Fruit fly (Drosophila melanogaster) whole organism, embryonic: ENCODE results near the gene CG33969.

Experiments used
- Atf6 ChIP-seq: fragments of 200-800 bp; sonication (Bioruptor generic); IDR thresholded peaks from 2 replicates; pipeline ENCODE4 v1.3.6; 2022; ENCODE audit warnings: missing biosample characterization, missing genetic modification characterization
- BtbVII ChIP-seq: fragments of 200-800 bp; sonication (Bioruptor generic); optimal IDR thresholded peaks from 3 replicates; lab custom pipeline; 2017; ENCODE audit warnings: missing biosample characterization, mild to moderate bottlenecking, missing genetic modification characterization
- CG10462 ChIP-seq: fragments of 200-800 bp; sonication (Bioruptor generic); optimal IDR thresholded peaks from 2 replicates; lab custom pipeline; 2016; ENCODE audit warnings: missing biosample characterization, missing genetic modification characterization
- CG10654 ChIP-seq: fragments of 200-800 bp; sonication (Bioruptor generic); optimal IDR thresholded peaks from 2 replicates; lab custom pipeline; 2016; ENCODE audit warnings: missing biosample characterization, missing genetic modification characterization
- CG10979 ChIP-seq: fragments of 200-800 bp; sonication (Bioruptor generic); optimal IDR thresholded peaks from 2 replicates; lab custom pipeline; 2018; ENCODE audit warnings: missing biosample characterization, mild to moderate bottlenecking, missing genetic modification characterization, moderate library complexity
- CG11504 ChIP-seq: fragments of 200-800 bp; sonication (Bioruptor generic); optimal IDR thresholded peaks from 3 replicates; lab custom pipeline; 2019; ENCODE audit warnings: missing biosample characterization, mild to moderate bottlenecking, missing genetic modification characterization, moderate library complexity
- CG13123 ChIP-seq: fragments of 200-800 bp; sonication (Bioruptor generic); optimal IDR thresholded peaks from 2 replicates; lab custom pipeline; 2016; ENCODE audit warnings: missing biosample characterization, missing genetic modification characterization
- CG16813 ChIP-seq: fragments of 200-800 bp; sonication (Bioruptor generic); IDR thresholded peaks from 3 replicates; pipeline ENCODE4 v1.3.6; 2022; ENCODE audit warnings: missing biosample characterization, missing genetic modification characterization; ENCODE audit not compliant: partially characterized antibody
- CG16815 ChIP-seq: fragments of 200-800 bp; sonication (Bioruptor generic); optimal IDR thresholded peaks from 3 replicates; lab custom pipeline; 2017; ENCODE audit warnings: missing biosample characterization, mild to moderate bottlenecking, missing genetic modification characterization
- CG18476 ChIP-seq: fragments of 200-800 bp; sonication (Bioruptor generic); optimal IDR thresholded peaks from 2 replicates; lab custom pipeline; 2016; ENCODE audit warnings: missing biosample characterization, mild to moderate bottlenecking, missing genetic modification characterization
- CG2678 ChIP-seq: fragments of 200-800 bp; sonication (Bioruptor generic); optimal IDR thresholded peaks from 3 replicates; lab custom pipeline; 2019; ENCODE audit warnings: missing biosample characterization, mild to moderate bottlenecking, missing genetic modification characterization, moderate library complexity
- CG31388 ChIP-seq: fragments of 200-800 bp; sonication (Bioruptor generic); optimal IDR thresholded peaks from 2 replicates; lab custom pipeline; 2016; ENCODE audit warnings: missing biosample characterization, missing genetic modification characterization
- CG34422 ChIP-seq: fragments of 200-800 bp; sonication (Bioruptor generic); IDR thresholded peaks from 3 replicates; pipeline ENCODE4 v1.3.6; 2022; ENCODE audit warnings: missing biosample characterization, missing genetic modification characterization
- CG4360 ChIP-seq: fragments of 200-800 bp; sonication (Bioruptor generic); IDR thresholded peaks from 2 replicates; pipeline ENCODE4 v1.3.6; 2022; ENCODE audit warnings: missing biosample characterization, missing genetic modification characterization
- CG4617 ChIP-seq: fragments of 200-800 bp; sonication (Bioruptor generic); optimal IDR thresholded peaks from 3 replicates; lab custom pipeline; 2016; ENCODE audit warnings: missing biosample characterization, missing genetic modification characterization, borderline replicate concordance
- CG4730 ChIP-seq: fragments of 200-800 bp; sonication (Bioruptor generic); IDR thresholded peaks from 2 replicates; pipeline ENCODE4 v1.3.6; 2022; ENCODE audit warnings: missing biosample characterization, missing genetic modification characterization
- CG6813 ChIP-seq: fragments of 200-800 bp; sonication (Bioruptor generic); optimal IDR thresholded peaks from 2 replicates; lab custom pipeline; 2017; ENCODE audit warnings: missing biosample characterization, missing genetic modification characterization, mild to moderate bottlenecking, moderate library complexity, missing genetic modification reagents
- CG7357 ChIP-seq: fragments of 200-800 bp; sonication (Bioruptor generic); IDR thresholded peaks from 3 replicates; pipeline ENCODE4 v1.3.6; 2022; ENCODE audit warnings: missing biosample characterization, missing genetic modification characterization
- CG8089 ChIP-seq: fragments of 200-800 bp; sonication (Bioruptor generic); optimal IDR thresholded peaks from 3 replicates; lab custom pipeline; 2016; ENCODE audit warnings: missing biosample characterization, missing genetic modification characterization
- Dip3 ChIP-seq: fragments of 200-800 bp; sonication (Bioruptor generic); optimal IDR thresholded peaks from 3 replicates; lab custom pipeline; 2016; ENCODE audit warnings: missing biosample characterization, missing genetic modification characterization
- Dp ChIP-seq: fragments of 200-800 bp; sonication (Bioruptor generic); optimal IDR thresholded peaks from 2 replicates; lab custom pipeline; 2018; ENCODE audit warnings: missing biosample characterization, mild to moderate bottlenecking, missing genetic modification characterization, moderate library complexity
- HLHmδ ChIP-seq: fragments of 200-800 bp; sonication (Bioruptor generic); optimal IDR thresholded peaks from 2 replicates; lab custom pipeline; 2018; ENCODE audit warnings: missing biosample characterization, mild to moderate bottlenecking, missing genetic modification characterization, moderate library complexity
- Hsf ChIP-seq: fragments of 200-800 bp; sonication (Bioruptor generic); optimal IDR thresholded peaks from 3 replicates; lab custom pipeline; 2016; ENCODE audit warnings: missing biosample characterization, missing genetic modification characterization
- Med ChIP-seq: fragments of 200-800 bp; sonication (Bioruptor generic); peaks from one replicate; lab custom pipeline; 2016; ENCODE audit warnings: missing biosample characterization, missing genetic modification characterization, mild to moderate bottlenecking, inconsistent platforms, moderate library complexity
- Meics ChIP-seq: fragments of 200-800 bp; sonication (Bioruptor generic); optimal IDR thresholded peaks from 2 replicates; lab custom pipeline; 2017; ENCODE audit warnings: missing biosample characterization, mild to moderate bottlenecking, missing genetic modification characterization
- NFAT ChIP-seq: fragments of 200-800 bp; sonication (Bioruptor generic); IDR thresholded peaks from 2 replicates; pipeline ENCODE4 v1.3.6; 2022; ENCODE audit warnings: missing biosample characterization, missing genetic modification characterization
- Side ChIP-seq: fragments of 200-800 bp; sonication (Bioruptor generic); optimal IDR thresholded peaks from 2 replicates; lab custom pipeline; 2016; ENCODE audit warnings: missing biosample characterization, missing genetic modification characterization
- Stat92E ChIP-seq, 3 experiments: fragments of >200 bp in 2 of 3; fragments of 200-800 bp in 1 of 3; sonication (Bioruptor generic) in 1 of 3; optimal IDR thresholded peaks; 2 replicates each; lab custom pipeline; 2017 to 2019; ENCODE audit warnings: missing biosample characterization in 3 of 3, missing genetic modification characterization in 3 of 3, mild to moderate bottlenecking in 1 of 3, moderate library complexity in 1 of 3
- TFAM ChIP-seq: fragments of 200-800 bp; sonication (Bioruptor generic); optimal IDR thresholded peaks from 2 replicates; lab custom pipeline; 2017; ENCODE audit warnings: missing biosample characterization, missing genetic modification characterization, inconsistent platforms
- Trl ChIP-seq, 3 experiments: fragments of >200 bp in 2 of 3; fragments of 200-800 bp in 1 of 3; sonication (Bioruptor generic) in 1 of 3; optimal IDR thresholded peaks; 2 replicates in 1 of 3; 3 replicates in 2 of 3; lab custom pipeline; 2016 to 2017; ENCODE audit warnings: missing biosample characterization in 1 of 3, missing genetic modification characterization in 1 of 3
- YL-1 ChIP-seq: fragments of 200-800 bp; sonication (Bioruptor generic); optimal IDR thresholded peaks from 3 replicates; lab custom pipeline; 2017; ENCODE audit warnings: missing biosample characterization, mild to moderate bottlenecking, missing genetic modification characterization
- ci ChIP-seq: fragments of 200-800 bp; sonication (Bioruptor generic); IDR thresholded peaks from 3 replicates; pipeline ENCODE4 v1.3.6; 2022; ENCODE audit warnings: missing biosample characterization, missing genetic modification characterization
- danr ChIP-seq: fragments of 200-800 bp; sonication (Bioruptor generic); IDR thresholded peaks from 2 replicates; pipeline ENCODE4 v1.3.6; 2022; ENCODE audit warnings: missing biosample characterization, missing genetic modification characterization
- eve ChIP-seq, 2 experiments: fragments of >200 bp; optimal IDR thresholded peaks; 2 replicates each; lab custom pipeline; 2017; ENCODE audit warnings: missing biosample characterization in 2 of 2, missing genetic modification characterization in 2 of 2
- gce ChIP-seq: fragments of 200-800 bp; sonication (Bioruptor generic); IDR thresholded peaks from 3 replicates; pipeline ENCODE4 v1.3.6; 2022; ENCODE audit warnings: missing biosample characterization, missing genetic modification characterization
- gcm2 ChIP-seq: fragments of 200-800 bp; sonication (Bioruptor generic); optimal IDR thresholded peaks from 2 replicates; lab custom pipeline; 2016; ENCODE audit warnings: missing biosample characterization, missing genetic modification characterization
- gsb ChIP-seq: fragments of 200-800 bp; sonication (Bioruptor generic); IDR thresholded peaks from 2 replicates; pipeline ENCODE4 v1.3.6; 2022; ENCODE audit warnings: missing biosample characterization, missing genetic modification characterization
- hbn ChIP-seq: fragments of 200-800 bp; sonication (Bioruptor generic); IDR thresholded peaks from 2 replicates; pipeline ENCODE4 v1.3.6; 2022; ENCODE audit warnings: missing biosample characterization, missing genetic modification characterization; ENCODE audit not compliant: partially characterized antibody
- lilli ChIP-seq: fragments of 200-800 bp; sonication (Bioruptor generic); optimal IDR thresholded peaks from 3 replicates; lab custom pipeline; 2016; ENCODE audit warnings: missing biosample characterization, missing genetic modification characterization
- mam ChIP-seq: fragments of 200-800 bp; sonication (Bioruptor generic); optimal IDR thresholded peaks from 3 replicates; lab custom pipeline; 2016; ENCODE audit warnings: missing biosample characterization, missing genetic modification characterization
- org-1 ChIP-seq: fragments of 200-800 bp; sonication (Bioruptor generic); optimal IDR thresholded peaks from 2 replicates; lab custom pipeline; 2017; ENCODE audit warnings: missing biosample characterization, missing genetic modification characterization
- phol ChIP-seq: fragments of 200-800 bp; sonication (Bioruptor generic); optimal IDR thresholded peaks from 3 replicates; lab custom pipeline; 2018; ENCODE audit warnings: missing biosample characterization, mild to moderate bottlenecking, missing genetic modification characterization, moderate library complexity
- schlank ChIP-seq: fragments of 200-800 bp; sonication (Bioruptor generic); optimal IDR thresholded peaks from 2 replicates; lab custom pipeline; 2018; ENCODE audit warnings: missing biosample characterization, mild to moderate bottlenecking, missing genetic modification characterization
- twi ChIP-seq: fragments of 200-800 bp; optimal IDR thresholded peaks from 2 replicates; lab custom pipeline; 2019; ENCODE audit warnings: missing biosample characterization, mild to moderate bottlenecking, missing genetic modification characterization, moderate library complexity
- unc-4 ChIP-seq: fragments of 200-800 bp; sonication (Bioruptor generic); IDR thresholded peaks from 2 replicates; pipeline ENCODE4 v1.3.6; 2022; ENCODE audit warnings: missing biosample characterization, missing genetic modification characterization; ENCODE audit not compliant: partially characterized antibody
- z ChIP-seq: fragments of 200-800 bp; sonication (Bioruptor generic); IDR thresholded peaks from 3 replicates; pipeline ENCODE4 v1.3.6; 2022; ENCODE audit warnings: missing biosample characterization, missing genetic modification characterization

The CG33969 gene

DNA sequence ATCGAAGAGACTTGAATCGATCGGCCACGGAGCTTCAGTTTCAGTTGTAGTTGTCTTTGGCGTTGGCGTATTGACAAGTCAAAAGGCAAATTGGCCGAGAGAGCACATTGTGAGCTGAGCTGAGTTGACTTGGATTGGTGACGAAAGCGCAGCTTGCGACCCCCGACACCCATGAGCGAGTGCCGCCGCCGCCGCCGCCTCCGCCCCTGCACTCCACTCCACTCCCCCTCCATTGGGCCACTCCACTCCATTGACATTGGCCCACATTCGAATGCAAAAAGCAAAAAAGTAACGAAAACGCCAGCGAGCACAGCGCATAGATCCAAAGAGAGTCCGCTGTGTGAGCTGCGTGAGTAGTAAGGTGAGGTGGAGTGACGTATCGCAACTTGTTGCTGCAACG is 4.4 kb upstream of the CG33969 start (continued):
- no peak for TF ChIP-seq gce (GFP tag; lab: Robert Waterston, UW)
- no peak for TF ChIP-seq Atf6 (GFP tag; lab: Robert Waterston, UW)
- TF ChIP-seq CG10979 (tag; lab: Kevin White, UChicago) = no peak
- TF ChIP-seq hbn (GFP tag; lab: Robert Waterston, UW) = 0 out of 2 replicates have a peak, but pooled peaks have one; percentile 29
- TF ChIP-seq CG16815 (GFP tag; lab: Kevin White, UChicago) = no peak
- TF ChIP-seq NFAT (GFP tag; lab: Robert Waterston, UW) = no peak
- TF ChIP-seq unc-4 (GFP tag; lab: Robert Waterston, UW) = peak; percentile 35; the same call in 1 of the 2 replicates
- TF ChIP-seq BtbVII (GFP tag; lab: Kevin White, UChicago) = no peak
- no peak for TF ChIP-seq CG18476
- TF ChIP-seq CG4360 = no peak
- TF ChIP-seq CG8089 (GFP tag; lab: Kevin White, UChicago) = no peak
- TF ChIP-seq twi (tag; lab: Kevin White, UChicago) = no peak
- no peak for TF ChIP-seq phol (tag; lab: Kevin White, UChicago)
- no peak for TF ChIP-seq ci
- no peak for TF ChIP-seq Side
- TF ChIP-seq lilli (GFP tag; lab: Kevin White, UChicago) = no peak
- TF ChIP-seq gsb (GFP tag; lab: Robert Waterston, UW) = no peak
- TF ChIP-seq CG13123 (GFP tag; lab: Kevin White, UChicago) = no peak
- no peak for TF ChIP-seq CG10462 (GFP tag; lab: Kevin White, UChicago)
- peak; percentile 48 for TF ChIP-seq Med (GFP tag; lab: Kevin White, UChicago)
- peak; percentile 54; the same call in 1 of the 3 replicates for TF ChIP-seq z (GFP tag; lab: Robert Waterston, UW)
- TF ChIP-seq gcm2 (GFP tag; lab: Kevin White, UChicago) = no peak
- no peak for TF ChIP-seq CG10654 (GFP tag; lab: Kevin White, UChicago)
- TF ChIP-seq CG4617 (GFP tag; lab: Kevin White, UChicago) = no peak
- TF ChIP-seq schlank (tag; lab: Kevin White, UChicago) = no peak
- TF ChIP-seq CG11504 (tag; lab: Kevin White, UChicago) = no peak
- TF ChIP-seq Hsf = no peak
- TF ChIP-seq YL-1 (GFP tag; lab: Kevin White, UChicago) = no peak
- TF ChIP-seq danr (GFP tag; lab: Robert Waterston, UW) = no peak
- TF ChIP-seq Stat92E (GFP tag; optimal IDR thresholded peaks at IDR 0.05; lab: Kevin White, UChicago) = no peak
- TF ChIP-seq org-1 (GFP tag; lab: Kevin White, UChicago) = no peak
- no peak for TF ChIP-seq CG2678 (tag; lab: Kevin White, UChicago)
- TF ChIP-seq Dp (GFP tag; lab: Kevin White, UChicago) = no peak
- no peak for TF ChIP-seq mam
- no peak for TF ChIP-seq CG4730 (GFP tag; lab: Robert Waterston, UW)
- TF ChIP-seq TFAM (GFP tag; lab: Kevin White, UChicago) = no peak
- TF ChIP-seq eve (GFP tag; optimal IDR thresholded peaks at IDR 0.05; lab: Kevin White, UChicago) = no peak
- TF ChIP-seq Trl (optimal IDR thresholded peaks at IDR 0.05; lab: Kevin White, UChicago) = peak in 1 of 2 experiments; percentile 18
- TF ChIP-seq Trl (GFP tag; optimal IDR thresholded peaks at IDR 0.05; lab: Kevin White, UChicago) = no peak
- TF ChIP-seq HLHmδ (GFP tag; lab: Kevin White, UChicago) = no peak
- no peak for TF ChIP-seq Dip3
- TF ChIP-seq CG34422 (GFP tag; lab: Robert Waterston, UW) = 0 out of 3 replicates have a peak, but pooled peaks have one; percentile 26
- peak; percentile 54 for TF ChIP-seq Meics (GFP tag; lab: Kevin White, UChicago)
- TF ChIP-seq CG7357 (GFP tag; lab: Robert Waterston, UW) = no peak
- TF ChIP-seq CG31388 (GFP tag; lab: Kevin White, UChicago) = no peak
- TF ChIP-seq CG6813 (GFP tag; lab: Kevin White, UChicago) = no peak
- TF ChIP-seq CG16813 = no peak
